Worm (Caenorhabditis elegans): ENCODE measurements around the gene lgc-14.

ce11 chrX:12064908-12065307 lies 46.4 kb upstream of the lgc-14 start, which contains the start of gene lgc-23:
- TF ChIP-seq cnd-1 (tag; optimal IDR thresholded peaks at IDR 0.05) = no peak
- TF ChIP-seq bed-3 (GFP tag; optimal IDR thresholded peaks at IDR 0.05) = no peak
- no peak for TF ChIP-seq ces-1 (GFP tag; optimal IDR thresholded peaks at IDR 0.05)
- TF ChIP-seq snpc-4 (tag; optimal IDR thresholded peaks at IDR 0.05) = no peak
- no peak for TF ChIP-seq ceh-43 (GFP tag; optimal IDR thresholded peaks at IDR 0.05)
- TF ChIP-seq pha-4 (tag; optimal IDR thresholded peaks at IDR 0.05) = no peak
- TF ChIP-seq nhr-12 (tag; optimal IDR thresholded peaks at IDR 0.05) = no peak
- TF ChIP-seq lin-13 (tag; optimal IDR thresholded peaks at IDR 0.05) = no peak
- TF ChIP-seq sptf-1 (tag; optimal IDR thresholded peaks at IDR 0.05) = no peak

All from whole organism, mixed stage, embryonic.